Fruit fly (Drosophila melanogaster) whole organism, pupa: ENCODE measurements around the gene CG34028.

ENCODE experiments used
- CG12605 ChIP-seq: fragments of 200-800 bp; sonication (Bioruptor generic); IDR thresholded peaks from 2 replicates; pipeline ENCODE4 v1.3.6; 2022; ENCODE audit warnings: missing biosample characterization, missing genetic modification characterization
- CG13204 ChIP-seq: fragments of 200-800 bp; sonication (Bioruptor generic); optimal IDR thresholded peaks from 2 replicates; lab custom pipeline; 2018; ENCODE audit warnings: missing biosample characterization, mild to moderate bottlenecking, missing genetic modification characterization, moderate library complexity
- CG17806 ChIP-seq: fragments of 200-800 bp; sonication (Bioruptor generic); optimal IDR thresholded peaks from 2 replicates; lab custom pipeline; 2018; ENCODE audit warnings: missing biosample characterization, mild to moderate bottlenecking, missing genetic modification characterization, moderate library complexity
- CG32121 ChIP-seq: fragments of 200-800 bp; sonication (Bioruptor generic); IDR thresholded peaks from 2 replicates; pipeline ENCODE4 v1.3.6; 2022; ENCODE audit warnings: missing biosample characterization, missing genetic modification characterization
- CG4496 ChIP-seq: fragments of 200-800 bp; sonication (Bioruptor generic); IDR thresholded peaks from 3 replicates; pipeline ENCODE4 v1.3.6; 2022; ENCODE audit warnings: missing biosample characterization, missing genetic modification characterization
- CG9948 ChIP-seq: fragments of 200-800 bp; sonication (Bioruptor generic); optimal IDR thresholded peaks from 2 replicates; lab custom pipeline; 2018; ENCODE audit warnings: missing biosample characterization, mild to moderate bottlenecking, missing genetic modification characterization, moderate library complexity
- D1 ChIP-seq: fragments of 200-800 bp; sonication (Bioruptor generic); optimal IDR thresholded peaks from 2 replicates; lab custom pipeline; 2018; ENCODE audit warnings: missing biosample characterization, mild to moderate bottlenecking, missing genetic modification characterization, moderate library complexity
- EcR ChIP-seq: fragments of 200-800 bp; sonication (Bioruptor generic); optimal IDR thresholded peaks from 3 replicates; lab custom pipeline; 2019; ENCODE audit warnings: missing biosample characterization, missing genetic modification characterization, mild to moderate bottlenecking, moderate library complexity, missing genetic modification reagents

DNA sequence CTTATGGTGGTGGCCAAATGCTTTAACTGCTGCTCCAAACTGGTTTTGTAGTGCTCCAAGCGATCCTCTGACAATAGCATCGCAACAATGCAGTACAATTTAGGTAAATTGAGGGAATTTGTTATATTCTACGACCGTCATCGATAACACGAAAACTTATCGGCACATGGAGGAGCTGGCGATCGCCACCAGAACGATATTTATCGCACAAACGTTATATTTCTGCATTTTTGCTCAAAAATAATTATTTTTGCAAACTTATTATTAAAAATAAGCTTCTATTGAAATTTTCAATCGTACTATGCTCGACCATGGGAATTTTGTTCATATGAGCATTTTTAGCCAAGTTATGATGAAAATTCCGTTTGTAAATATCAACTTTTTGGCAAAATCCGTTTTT, 45.1 kb downstream of the CG34028 start, which contains the start of gene CG15317:
- TF ChIP-seq CG12605 (GFP tag; lab: Robert Waterston, UW) (no peak), D1 (tag; lab: Kevin White, UChicago) (no peak), EcR (GFP tag; lab: Kevin White, UChicago) (no peak), CG9948 (tag; lab: Kevin White, UChicago) (no peak), CG17806 (tag; lab: Kevin White, UChicago) (no peak), CG32121 (no peak), CG4496 (0 out of 3 replicates have a peak, but pooled peaks have one; percentile 32), CG13204 (GFP tag; lab: Kevin White, UChicago) (no peak)
